Fruit fly (Drosophila melanogaster) S2 (cell line): ENCODE data around the gene Pvf1.
A peak's percentile ranks its signal among the peaks of the same experiment; 100 is the strongest.

Experiments
- CG8478 ChIP-seq: fragments of >200 bp; optimal IDR thresholded peaks from 2 replicates; lab custom pipeline; 2018
- CTCF ChIP-seq, 2 experiments: fragments of >200 bp; optimal IDR thresholded peaks; 2 replicates each; lab custom pipeline; 2018

The Pvf1 gene

DNA sequence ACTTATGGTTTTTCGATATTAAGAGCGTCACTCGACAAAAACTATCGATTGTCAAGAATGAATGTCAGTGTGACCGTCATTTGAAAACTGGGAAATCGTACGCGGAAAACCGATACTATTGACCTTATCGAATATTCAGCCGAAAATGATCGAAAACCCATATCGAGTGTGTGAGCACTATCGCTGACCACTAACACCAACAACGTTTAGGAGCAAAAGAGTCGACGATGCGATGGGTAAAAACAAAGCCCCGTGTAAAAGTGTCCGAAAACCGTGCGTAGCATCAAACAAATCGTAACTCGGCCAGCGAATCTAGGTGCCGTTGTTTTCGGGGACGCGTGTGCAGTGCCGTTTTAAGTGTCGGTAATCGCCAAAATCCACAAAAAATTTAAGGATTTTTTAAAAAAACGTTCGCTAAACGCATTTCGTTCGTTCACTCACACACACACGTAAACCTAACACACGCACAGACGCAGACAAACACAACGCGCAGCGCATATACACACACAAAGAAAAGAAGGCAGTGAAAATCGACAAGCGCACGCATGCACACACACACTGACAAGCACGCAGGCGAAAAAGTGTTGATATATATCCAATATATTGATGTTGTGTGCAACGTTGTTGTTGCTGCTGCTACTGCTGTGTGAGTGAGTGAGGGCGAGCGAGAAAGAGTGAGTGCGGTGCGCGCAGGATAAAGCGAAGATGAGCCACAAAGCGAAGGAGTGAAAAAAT is 31.4 kb downstream of the Pvf1 start, which contains the start of the genes CG7326 and Dora:
CG7326 (minus strand) TSS at position 29 of the 735 bp plus-strand sequence.
Dora (plus strand) TSS at position 203 of the 735 bp plus-strand sequence.
- peak; percentile 36 for TF ChIP-seq CTCF (optimal IDR thresholded peaks at IDR 0.05; lab: Kevin White, UChicago)
- no peak for TF ChIP-seq CG8478

DNA sequence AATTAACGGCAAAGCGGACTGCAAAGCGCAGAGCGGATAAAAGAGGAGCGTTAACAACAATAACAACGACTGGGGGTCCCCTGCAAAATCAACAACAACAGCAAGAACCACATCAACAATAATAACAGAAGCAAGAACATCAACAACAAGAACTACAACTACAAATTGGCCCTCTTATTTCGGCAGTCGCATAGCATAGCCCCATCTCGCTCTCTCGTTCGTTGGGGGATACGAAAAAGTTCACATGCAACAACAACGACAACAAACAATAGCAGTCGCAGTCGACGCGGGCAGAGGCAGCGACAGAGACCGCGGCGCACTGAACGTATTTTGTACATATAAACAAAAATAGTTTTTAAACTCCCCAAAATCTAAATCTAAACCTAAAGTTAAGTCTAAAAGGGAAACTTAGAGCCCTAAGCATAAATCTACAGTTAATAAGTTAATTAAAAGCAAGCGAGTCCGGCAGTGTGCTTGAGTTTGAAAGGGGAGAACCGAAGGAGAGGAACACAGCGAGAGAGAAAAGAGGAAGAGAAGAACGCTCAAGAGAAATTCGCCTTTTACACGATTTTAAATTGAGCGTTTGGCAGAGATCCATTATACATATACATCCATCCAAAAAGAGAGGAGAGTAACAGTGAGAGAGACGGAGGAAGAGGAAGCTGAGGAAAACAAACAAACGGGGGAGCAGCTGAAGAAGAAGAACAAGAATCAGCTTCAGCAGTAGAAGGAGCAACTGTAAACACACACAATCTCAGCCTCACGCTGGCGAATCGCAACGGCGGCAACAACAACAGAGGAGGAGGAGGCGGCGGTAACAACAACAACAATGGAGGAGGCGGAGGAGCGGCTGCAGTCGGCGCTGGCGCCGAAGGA is 32.2 kb downstream of the Pvf1 start:
- no peak for TF ChIP-seq CG8478
- TF ChIP-seq CTCF (optimal IDR thresholded peaks at IDR 0.05; lab: Kevin White, UChicago) = no peak

DNA sequence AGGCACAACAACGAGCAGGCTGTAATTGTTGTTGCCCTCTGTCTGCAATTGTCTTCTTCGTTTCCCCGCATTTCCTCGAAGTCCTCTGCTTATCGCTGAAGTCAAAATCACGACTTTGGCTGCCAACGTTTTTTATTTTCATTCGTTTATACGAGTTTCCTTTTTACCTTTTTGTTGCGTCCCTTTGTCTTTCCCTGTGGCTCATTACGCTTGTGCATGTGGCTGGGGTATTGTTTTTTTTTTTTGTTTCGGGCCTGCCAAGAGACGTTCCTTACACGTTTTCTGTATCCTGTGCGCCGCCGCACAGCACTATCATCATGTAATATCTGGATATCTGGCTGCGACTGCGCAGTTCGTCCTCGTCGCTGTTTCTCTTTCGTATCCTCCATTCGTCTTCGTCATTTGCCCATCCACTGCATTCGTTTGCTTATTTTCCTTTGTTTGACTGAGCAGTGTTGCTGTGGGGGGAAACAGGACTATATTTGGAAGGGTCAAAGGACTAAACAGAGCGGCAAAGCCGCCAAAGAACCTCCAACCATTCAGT is 33.9 kb downstream of the Pvf1 start:
- no peak for TF ChIP-seq CG8478
- TF ChIP-seq CTCF (optimal IDR thresholded peaks at IDR 0.05; lab: Kevin White, UChicago) = no peak

DNA sequence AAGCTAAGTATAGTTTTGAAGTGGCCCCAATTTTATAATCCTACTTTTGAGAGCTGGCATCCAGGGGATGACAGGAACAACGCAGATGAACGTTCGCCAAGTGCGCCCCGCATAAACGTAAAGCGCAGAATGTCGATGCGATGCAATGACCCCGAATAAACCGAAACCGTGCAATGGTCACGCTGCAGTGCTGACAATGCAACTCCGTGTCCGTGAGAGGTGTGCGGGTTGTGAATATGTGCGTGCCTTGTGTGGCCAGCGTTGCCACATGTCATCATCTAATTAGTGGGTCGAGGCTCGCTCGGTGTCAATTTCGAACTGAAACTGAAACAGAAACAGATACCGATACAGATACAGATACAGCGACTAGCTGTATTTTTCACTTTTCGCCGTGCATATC is 35.7 kb downstream of the Pvf1 start:
- TF ChIP-seq CG8478 (no peak), CTCF (optimal IDR thresholded peaks at IDR 0.05; lab: Kevin White, UChicago) (no peak)

DNA sequence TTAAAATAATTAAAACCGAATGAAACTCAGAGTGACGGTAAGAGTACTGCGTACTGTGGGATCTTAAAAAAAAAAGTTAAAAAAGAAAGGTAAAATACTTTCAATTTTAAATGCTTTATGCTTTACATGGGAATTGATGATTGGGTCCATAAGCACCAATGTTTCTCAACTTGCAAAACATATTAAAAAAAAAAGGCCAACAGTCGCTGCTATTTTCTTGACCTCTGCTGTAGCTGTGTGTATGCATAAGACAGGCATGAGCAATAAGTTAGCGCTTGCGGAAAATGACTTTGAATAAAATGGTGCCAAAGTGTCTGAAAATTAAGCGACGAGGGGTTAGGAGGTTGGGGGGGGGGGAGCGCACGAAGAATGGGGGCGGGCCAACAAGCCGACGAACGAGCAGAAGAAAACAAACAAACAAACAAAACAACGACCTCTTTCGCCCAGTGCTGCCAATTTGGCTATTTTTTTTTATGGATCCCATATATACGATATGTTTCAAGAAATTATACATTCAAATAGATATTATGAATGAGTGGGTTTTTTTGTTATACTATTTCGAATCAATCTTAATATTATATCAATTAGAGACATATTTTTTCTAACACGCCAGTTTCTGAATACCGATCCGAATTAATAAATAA is 37.1 kb downstream of the Pvf1 start:
- TF ChIP-seq CTCF (optimal IDR thresholded peaks at IDR 0.05; lab: Kevin White, UChicago) (no peak), CG8478 (no peak)

DNA sequence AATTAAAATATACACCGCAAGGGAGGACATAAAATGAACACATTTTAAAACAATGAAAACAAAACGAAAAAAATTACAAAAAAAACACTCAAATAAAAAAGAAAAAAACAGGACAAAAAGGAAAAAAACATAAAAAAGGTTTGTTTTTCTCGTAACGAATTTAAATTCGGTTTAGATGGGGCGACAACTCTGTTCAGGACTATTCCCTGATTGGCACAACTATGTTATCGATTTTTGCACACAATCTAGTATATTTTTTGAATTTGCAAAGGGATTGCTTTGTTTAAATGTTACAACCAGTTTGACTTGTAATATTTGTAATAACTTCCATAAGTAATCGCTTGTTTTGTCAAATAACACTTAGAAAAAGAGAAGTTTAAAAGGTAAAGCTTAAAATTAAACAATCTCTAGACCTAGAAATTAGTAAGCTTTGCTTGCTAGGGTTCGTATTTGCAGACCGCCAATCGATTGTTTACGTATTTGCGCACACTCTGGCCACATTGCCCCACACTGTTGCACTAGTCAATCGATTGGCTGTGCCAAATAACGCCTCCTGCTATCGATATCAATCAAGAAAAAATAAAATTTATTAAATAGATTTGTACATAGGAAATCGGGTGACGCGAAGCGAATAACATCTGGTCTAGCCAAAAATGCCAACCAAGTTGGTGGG is 51.7 kb downstream of the Pvf1 start, which contains the start of gene CG7332:
CG7332 (plus strand) TSS at position 515 of the 673 bp plus-strand sequence.
- no peak for TF ChIP-seq CTCF (optimal IDR thresholded peaks at IDR 0.05; lab: Kevin White, UChicago)
- TF ChIP-seq CG8478 = no peak
